Fruit fly (Drosophila melanogaster) whole organism, prepupa: ENCODE data around the gene Dbp73D.

Source experiments
- CG16779 ChIP-seq: fragments of 200-800 bp; sonication (Bioruptor generic); optimal IDR thresholded peaks from 3 replicates; lab custom pipeline; 2017; ENCODE audit warnings: missing biosample characterization, mild to moderate bottlenecking, missing genetic modification characterization
- CG6792 ChIP-seq: fragments of 200-800 bp; sonication (Bioruptor generic); optimal IDR thresholded peaks from 3 replicates; lab custom pipeline; 2016; ENCODE audit warnings: missing biosample characterization, missing genetic modification characterization
- CG6854 ChIP-seq: fragments of 200-800 bp; sonication (Bioruptor generic); optimal IDR thresholded peaks from 2 replicates; lab custom pipeline; 2017; ENCODE audit warnings: missing biosample characterization, mild to moderate bottlenecking, missing genetic modification characterization

dm6 chr3L:16704673-16705072, 25.9 kb downstream of the Dbp73D start, which contains the start of gene CG9692:
- no peak for TF ChIP-seq CG6854 (GFP tag; lab: Kevin White, UChicago)
- no peak for TF ChIP-seq CG6792
- TF ChIP-seq CG16779 (tag; lab: Kevin White, UChicago) = no peak
